Worm (Caenorhabditis elegans) whole organism, late embryonic: Measurements from ENCODE around the gene inx-7.

Source experiments
- K09A11.1 ChIP-seq: sonication (generic microtip); optimal IDR thresholded peaks from 2 replicates; lab custom pipeline; 2017; ENCODE audit warnings: antibody characterized with exemption, mild to moderate bottlenecking, missing genetic modification characterization, missing compliant biosample characterization; ENCODE audit not compliant: insufficient read depth
- nhr-11 ChIP-seq: fragments of 150-350 bp; optimal IDR thresholded peaks from 2 replicates; lab custom pipeline; 2014; ENCODE audit warnings: missing biosample characterization, missing genetic modification characterization
- pax-1 ChIP-seq: fragments of 150-350 bp; optimal IDR thresholded peaks from 2 replicates; lab custom pipeline; 2014; ENCODE audit warnings: missing biosample characterization, missing genetic modification characterization

DNA sequence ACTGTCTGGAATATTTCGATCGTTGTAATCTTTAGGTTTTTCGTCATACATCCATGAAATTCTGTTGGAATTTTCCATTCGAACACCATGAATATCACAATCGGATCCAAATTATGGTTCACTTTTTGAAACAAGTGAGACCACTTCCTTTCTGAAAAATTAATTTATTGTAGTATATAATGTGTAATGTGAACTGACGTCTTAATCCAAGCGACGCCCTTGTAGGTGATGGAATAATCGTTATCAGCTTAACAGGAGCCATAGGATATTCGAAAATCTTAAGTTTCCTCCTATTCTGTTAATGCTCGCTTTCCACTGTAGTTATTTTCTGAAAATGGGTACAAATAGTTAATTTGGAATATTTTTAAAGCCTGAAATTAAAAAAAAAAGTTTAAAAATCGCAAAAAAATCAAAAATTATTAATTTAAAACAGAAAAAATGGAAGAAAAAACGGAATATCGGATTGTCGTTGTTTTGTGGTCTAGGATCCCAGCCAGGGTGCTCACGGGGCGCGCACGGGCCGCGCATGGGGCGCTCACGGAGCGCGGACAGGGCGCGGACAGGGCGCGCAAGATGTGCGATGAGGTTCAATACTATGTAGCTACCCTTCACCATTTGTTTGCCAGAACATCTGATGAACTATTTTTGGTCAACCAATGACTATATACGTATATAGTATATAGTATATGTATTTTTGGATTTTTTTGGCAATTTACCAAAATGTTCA lies 15.9 kb upstream of the inx-7 start, which contains the start of gene K02B2.6:
- TF ChIP-seq nhr-11 (tag; lab: Kevin White, UChicago) (no peak), K09A11.1 (no peak), pax-1 (tag; lab: Kevin White, UChicago) (no peak)
